Worm (Caenorhabditis elegans): Measurements from ENCODE around the gene srd-41.

ce11 chrX:12321357-12321756, 5.2 kb upstream of the srd-41 start, which contains the start of gene F17A2.13:
- TF ChIP-seq elt-3 (tag; optimal IDR thresholded peaks at IDR 0.05) (no peak), nhr-11 (tag; optimal IDR thresholded peaks at IDR 0.05) (no peak), unc-62 (GFP tag; optimal IDR thresholded peaks at IDR 0.05) (no peak), R02D3.7 (tag; optimal IDR thresholded peaks at IDR 0.05) (no peak), snpc-4 (tag; optimal IDR thresholded peaks at IDR 0.05) (no peak), ama-1 (optimal IDR thresholded peaks at IDR 0.05) (no peak), nhr-25 (tag; optimal IDR thresholded peaks at IDR 0.05) (no peak), peb-1 (tag; optimal IDR thresholded peaks at IDR 0.05) (no peak), C34F6.9 (tag; optimal IDR thresholded peaks at IDR 0.05) (no peak), sma-3 (GFP tag; optimal IDR thresholded peaks at IDR 0.05) (no peak), mab-5 (tag; optimal IDR thresholded peaks at IDR 0.05) (no peak), Y55F3AM.14 (GFP tag; optimal IDR thresholded peaks at IDR 0.05) (no peak), crh-2 (tag; optimal IDR thresholded peaks at IDR 0.05) (no peak), ztf-1 (GFP tag; conservative IDR thresholded peaks at IDR 0.05) (no peak)

Data from whole organism, L2 larva.